Fruit fly (Drosophila melanogaster): ENCODE results near the gene CG42526.

Gene CG42526

dm6 chr3L:9446731-9447238 lies 11.6 kb upstream of the CG42526 start, which contains the start of gene CG3529 (continued):
- TF ChIP-seq CG15479 (GFP tag; optimal IDR thresholded peaks at IDR 0.05) = no peak
- TF ChIP-seq aop (GFP tag; IDR thresholded peaks at IDR 0.05) = no peak
- no peak for TF ChIP-seq CG11085 (GFP tag; IDR thresholded peaks at IDR 0.05)
- TF ChIP-seq HHEX (GFP tag; optimal IDR thresholded peaks at IDR 0.05) = no peak
- TF ChIP-seq CG12391 (tag; optimal IDR thresholded peaks at IDR 0.05) = peak; percentile 39
- no peak for TF ChIP-seq wdn (GFP tag; IDR thresholded peaks at IDR 0.05)
- TF ChIP-seq Xbp1 (GFP tag; optimal IDR thresholded peaks at IDR 0.05) = peak; percentile 8
- TF ChIP-seq CG9727 (GFP tag; optimal IDR thresholded peaks at IDR 0.05) = peak; percentile 40
- no peak for TF ChIP-seq sob (GFP tag; IDR thresholded peaks at IDR 0.05)
- TF ChIP-seq Hsf (GFP tag; optimal IDR thresholded peaks at IDR 0.05) = no peak
- TF ChIP-seq nau (GFP tag; optimal IDR thresholded peaks at IDR 0.05) = peak; percentile 7
- TF ChIP-seq CG2129 (GFP tag; IDR thresholded peaks at IDR 0.05; ENCODE audit: partially characterized antibody) = no peak
- no peak for TF ChIP-seq GATAe (GFP tag; conservative IDR thresholded peaks at IDR 0.05)
- peak; percentile 53; the same call in 1 of the 2 replicates for TF ChIP-seq Nf-YA (GFP tag; IDR thresholded peaks at IDR 0.05)
- TF ChIP-seq CG9932 (GFP tag; IDR thresholded peaks at IDR 0.05) = peak; percentile 42; the same call in 1 of the 2 replicates
- TF ChIP-seq fd96Cb (tag; optimal IDR thresholded peaks at IDR 0.05) = peak; percentile 16
- peak; percentile 23 for TF ChIP-seq Sry-δ (GFP tag; optimal IDR thresholded peaks at IDR 0.05)
- TF ChIP-seq nerfin-1 (tag; optimal IDR thresholded peaks at IDR 0.05) = peak; percentile 87
- peak; percentile 69 for TF ChIP-seq stwl (tag; optimal IDR thresholded peaks at IDR 0.05)
- TF ChIP-seq Myb (GFP tag; optimal IDR thresholded peaks at IDR 0.05) = peak; percentile 47
- no peak for TF ChIP-seq pros (GFP tag; optimal IDR thresholded peaks at IDR 0.05)
- TF ChIP-seq grn (GFP tag; optimal IDR thresholded peaks at IDR 0.05) = no peak
- TF ChIP-seq org-1 (GFP tag; optimal IDR thresholded peaks at IDR 0.05) = no peak
- TF ChIP-seq pho (GFP tag; optimal IDR thresholded peaks at IDR 0.05) = no peak
- no peak for TF ChIP-seq Hr78 (GFP tag; optimal IDR thresholded peaks at IDR 0.05)
- TF ChIP-seq Bgb (GFP tag; IDR thresholded peaks at IDR 0.05; ENCODE audit: partially characterized antibody) = no peak; the same call in 1 of the 2 replicates
- no peak for TF ChIP-seq stc (GFP tag; IDR thresholded peaks at IDR 0.05)
- peak; percentile 3 for TF ChIP-seq gcm (GFP tag; optimal IDR thresholded peaks at IDR 0.05)
- no peak for TF ChIP-seq zen2 (GFP tag; IDR thresholded peaks at IDR 0.05; ENCODE audit: partially characterized antibody)
- TF ChIP-seq CG10543 (GFP tag; optimal IDR thresholded peaks at IDR 0.05) = no peak
- no peak for TF ChIP-seq tll (GFP tag; optimal IDR thresholded peaks at IDR 0.05)
- peak; percentile 48 for TF ChIP-seq Hmr (GFP tag; optimal IDR thresholded peaks at IDR 0.05)
- no peak for TF ChIP-seq D (optimal IDR thresholded peaks at IDR 0.05)
- TF ChIP-seq D (GFP tag; optimal IDR thresholded peaks at IDR 0.05) = no peak
- peak; percentile 21 for TF ChIP-seq Lhr (GFP tag; optimal IDR thresholded peaks at IDR 0.05)
- no peak for TF ChIP-seq Dad (GFP tag; optimal IDR thresholded peaks at IDR 0.05)
- peak; percentile 57 for TF ChIP-seq vvl (GFP tag; IDR thresholded peaks at IDR 0.05)
- TF ChIP-seq eyg (GFP tag; optimal IDR thresholded peaks at IDR 0.05) = no peak
- peak; percentile 68; the same call in 2 of the 4 replicates for TF ChIP-seq chinmo (GFP tag; IDR thresholded peaks at IDR 0.05; ENCODE audit: partially characterized antibody)
- no peak for TF ChIP-seq CG6654 (GFP tag; optimal IDR thresholded peaks at IDR 0.05)
- TF ChIP-seq nom (GFP tag; optimal IDR thresholded peaks at IDR 0.05) = peak; percentile 51
- TF ChIP-seq vnd (GFP tag; IDR thresholded peaks at IDR 0.05; ENCODE audit: partially characterized antibody) = no peak
- TF ChIP-seq C15 (GFP tag; IDR thresholded peaks at IDR 0.05) = no peak
- no peak for TF ChIP-seq fd102C (GFP tag; optimal IDR thresholded peaks at IDR 0.05)
- TF ChIP-seq CrebB (tag; optimal IDR thresholded peaks at IDR 0.05) = peak; percentile 3
- TF ChIP-seq CG1647 (GFP tag; optimal IDR thresholded peaks at IDR 0.05) = peak; percentile 35
- TF ChIP-seq CG14014 (GFP tag; IDR thresholded peaks at IDR 0.05) = no peak
- TF ChIP-seq CG6854 (GFP tag; optimal IDR thresholded peaks at IDR 0.05) = peak; percentile 17
- peak; percentile 89 for TF ChIP-seq CG7928 (GFP tag; optimal IDR thresholded peaks at IDR 0.05)
- no peak for TF ChIP-seq rib (GFP tag; IDR thresholded peaks at IDR 0.05)
